Worm (Caenorhabditis elegans) whole organism, L4 larva: ENCODE results near the gene R74.7.
A peak's percentile ranks its signal among the peaks of the same experiment; 100 is the strongest.

Experiments used
- F10B5.3 ChIP-seq: sonication (generic microtip); optimal IDR thresholded peaks from 2 replicates; lab custom pipeline; 2016; ENCODE audit warnings: mild to moderate bottlenecking, missing genetic modification characterization, missing compliant biosample characterization
- F26F4.8 ChIP-seq: fragments of 200-800 bp; sonication (Bioruptor generic); conservative IDR thresholded peaks from 2 replicates; pipeline ENCODE4 v1.3.6; 2022; ENCODE audit warnings: missing genetic modification characterization, missing compliant biosample characterization
- F49E8.2 ChIP-seq: sonication (generic microtip); optimal IDR thresholded peaks from 2 replicates; lab custom pipeline; 2016; ENCODE audit warnings: missing compliant biosample characterization, mild to moderate bottlenecking, missing genetic modification characterization, borderline replicate concordance
- Y48G9A.11 ChIP-seq: fragments of 200-800 bp; sonication (Bioruptor generic); IDR thresholded peaks from 2 replicates; pipeline ENCODE4 v1.3.6; 2022; ENCODE audit warnings: missing genetic modification reagents, missing genetic modification characterization, missing compliant biosample characterization
- Y75B8A.6 ChIP-seq: fragments of 200-800 bp; sonication (Bioruptor generic); IDR thresholded peaks from 2 replicates; pipeline ENCODE4 v1.3.6; 2022; ENCODE audit warnings: missing genetic modification reagents, missing genetic modification characterization, missing compliant biosample characterization
- ZK546.5 ChIP-seq, 2 experiments: sonication (generic microtip); optimal IDR thresholded peaks; 2 replicates each; lab custom pipeline; 2017; ENCODE audit warnings: missing biosample characterization in 2 of 2, missing genetic modification characterization in 2 of 2
- aha-1 ChIP-seq: fragments of 150-350 bp; peaks from one replicate; lab custom pipeline; 2014; ENCODE audit warnings: missing biosample characterization, missing genetic modification characterization
- ceh-20 ChIP-seq: fragments of 200-800 bp; sonication (Bioruptor generic); IDR thresholded peaks from 2 replicates; pipeline ENCODE4 v1.3.6; 2022; ENCODE audit warnings: missing genetic modification reagents, missing genetic modification characterization, missing compliant biosample characterization
- ceh-82 ChIP-seq: sonication (generic microtip); optimal IDR thresholded peaks from 2 replicates; lab custom pipeline; 2017; ENCODE audit warnings: missing biosample characterization, missing genetic modification characterization
- cey-2 ChIP-seq: sonication (generic microtip); optimal IDR thresholded peaks from 3 replicates; lab custom pipeline; 2017; ENCODE audit warnings: missing genetic modification characterization, mild to moderate bottlenecking, missing compliant biosample characterization, antibody characterized with exemption, borderline replicate concordance; ENCODE audit not compliant: insufficient read depth
- daf-19 ChIP-seq: fragments of 200-800 bp; sonication (Bioruptor generic); conservative IDR thresholded peaks from 2 replicates; pipeline ENCODE4 v1.3.6; 2022; ENCODE audit warnings: missing genetic modification characterization, missing compliant biosample characterization
- daf-8 ChIP-seq: fragments of 200-800 bp; sonication (Bioruptor generic); IDR thresholded peaks from 2 replicates; pipeline ENCODE4 v1.3.6; 2022; ENCODE audit warnings: missing genetic modification characterization, missing compliant biosample characterization
- dmd-6 ChIP-seq: fragments of 200-800 bp; sonication (Bioruptor generic); IDR thresholded peaks from 2 replicates; pipeline ENCODE4 v1.3.6; 2022; ENCODE audit warnings: missing genetic modification reagents, missing genetic modification characterization, missing compliant biosample characterization
- dve-1 ChIP-seq: sonication (generic microtip); optimal IDR thresholded peaks from 2 replicates; lab custom pipeline; 2017; ENCODE audit warnings: antibody characterized with exemption, mild to moderate bottlenecking, missing genetic modification characterization, missing compliant biosample characterization; ENCODE audit not compliant: insufficient read depth
- egl-43 ChIP-seq: fragments of 200-800 bp; sonication (Bioruptor generic); IDR thresholded peaks from 2 replicates; pipeline ENCODE4 v1.3.6; 2022; ENCODE audit warnings: missing genetic modification reagents, missing genetic modification characterization, missing compliant biosample characterization
- fkh-10 ChIP-seq: fragments of 150-350 bp; optimal IDR thresholded peaks from 2 replicates; lab custom pipeline; 2014; ENCODE audit warnings: missing biosample characterization, missing genetic modification reagents, missing genetic modification characterization
- hlh-30 ChIP-seq: sonication (generic microtip); optimal IDR thresholded peaks from 2 replicates; lab custom pipeline; 2017; ENCODE audit warnings: antibody characterized with exemption, mild to moderate bottlenecking, missing genetic modification characterization, missing compliant biosample characterization; ENCODE audit not compliant: insufficient read depth
- lin-38 ChIP-seq: fragments of 200-800 bp; sonication (Bioruptor generic); IDR thresholded peaks from 2 replicates; pipeline ENCODE4 v1.3.6; 2022; ENCODE audit warnings: missing genetic modification reagents, missing genetic modification characterization, missing compliant biosample characterization
- lir-3 ChIP-seq: sonication (generic microtip); optimal IDR thresholded peaks from 2 replicates; lab custom pipeline; 2016; ENCODE audit warnings: mild to moderate bottlenecking, missing genetic modification characterization, missing compliant biosample characterization
- madf-5 ChIP-seq, 2 experiments: fragments of 200-800 bp; sonication (Bioruptor generic); IDR thresholded peaks; 2 replicates each; pipeline ENCODE4 v1.3.6; 2022; ENCODE audit warnings: missing compliant biosample characterization in 2 of 2, missing genetic modification characterization in 2 of 2
- madf-9 ChIP-seq: fragments of 200-800 bp; sonication (Bioruptor generic); conservative IDR thresholded peaks from 2 replicates; pipeline ENCODE4 v1.3.6; 2022; ENCODE audit warnings: missing genetic modification reagents, missing genetic modification characterization, missing compliant biosample characterization
- mdl-1 ChIP-seq, 2 experiments: fragments of 150-350 bp in 1 of 2; sonication (generic microtip) in 1 of 2; optimal IDR thresholded peaks; 2 replicates each; lab custom pipeline; 2014 to 2017; ENCODE audit warnings: missing biosample characterization in 2 of 2, missing genetic modification characterization in 2 of 2
- mdt-29 ChIP-seq: fragments of 200-800 bp; sonication (Bioruptor generic); IDR thresholded peaks from 2 replicates; pipeline ENCODE4 v1.3.6; 2022; ENCODE audit warnings: missing genetic modification reagents, missing genetic modification characterization, missing compliant biosample characterization
- nhr-10 ChIP-seq: fragments of 150-350 bp; optimal IDR thresholded peaks from 2 replicates; lab custom pipeline; 2014; ENCODE audit warnings: missing biosample characterization, missing genetic modification characterization
- nhr-111 ChIP-seq: fragments of 200-800 bp; sonication (Bioruptor generic); optimal IDR thresholded peaks from 2 replicates; lab custom pipeline; 2018; ENCODE audit warnings: mild to moderate bottlenecking, missing genetic modification characterization, missing compliant biosample characterization
- nhr-76 ChIP-seq: fragments of 150-350 bp; optimal IDR thresholded peaks from 2 replicates; lab custom pipeline; 2014; ENCODE audit warnings: missing biosample characterization, missing genetic modification characterization
- nhr-77 ChIP-seq: fragments of 150-350 bp; optimal IDR thresholded peaks from 2 replicates; lab custom pipeline; 2014; ENCODE audit warnings: missing biosample characterization, missing genetic modification characterization
- snpc-1.2 ChIP-seq: fragments of 200-800 bp; sonication (Bioruptor generic); IDR thresholded peaks from 2 replicates; pipeline ENCODE4 v1.3.6; 2022; ENCODE audit warnings: missing genetic modification reagents, missing genetic modification characterization, missing compliant biosample characterization
- snpc-4 ChIP-seq: fragments of 150-350 bp; optimal IDR thresholded peaks from 2 replicates; lab custom pipeline; 2014; ENCODE audit warnings: missing biosample characterization, missing genetic modification characterization
- spr-1 ChIP-seq: sonication (generic microtip); optimal IDR thresholded peaks from 2 replicates; lab custom pipeline; 2016; ENCODE audit warnings: mild to moderate bottlenecking, missing genetic modification characterization, missing compliant biosample characterization
- tra-1 ChIP-seq: fragments of 200-800 bp; sonication (Bioruptor generic); IDR thresholded peaks from 2 replicates; pipeline ENCODE4 v1.3.6; 2022; ENCODE audit warnings: missing genetic modification reagents, missing genetic modification characterization, missing compliant biosample characterization
- unc-39 ChIP-seq: sonication (generic microtip); optimal IDR thresholded peaks from 2 replicates; lab custom pipeline; 2017; ENCODE audit warnings: missing biosample characterization, missing genetic modification characterization
- vab-7 ChIP-seq: fragments of 200-800 bp; sonication (Bioruptor generic); IDR thresholded peaks from 2 replicates; pipeline ENCODE4 v1.3.6; 2022; ENCODE audit warnings: missing genetic modification reagents, missing genetic modification characterization, missing compliant biosample characterization
- zfp-2 ChIP-seq: sonication (generic microtip); optimal IDR thresholded peaks from 2 replicates; lab custom pipeline; 2016; ENCODE audit warnings: mild to moderate bottlenecking, missing genetic modification characterization, missing compliant biosample characterization
- zip-2 ChIP-seq: fragments of 150-350 bp; optimal IDR thresholded peaks from 2 replicates; lab custom pipeline; 2014; ENCODE audit warnings: missing biosample characterization, missing genetic modification characterization

R74.7 gene

DNA sequence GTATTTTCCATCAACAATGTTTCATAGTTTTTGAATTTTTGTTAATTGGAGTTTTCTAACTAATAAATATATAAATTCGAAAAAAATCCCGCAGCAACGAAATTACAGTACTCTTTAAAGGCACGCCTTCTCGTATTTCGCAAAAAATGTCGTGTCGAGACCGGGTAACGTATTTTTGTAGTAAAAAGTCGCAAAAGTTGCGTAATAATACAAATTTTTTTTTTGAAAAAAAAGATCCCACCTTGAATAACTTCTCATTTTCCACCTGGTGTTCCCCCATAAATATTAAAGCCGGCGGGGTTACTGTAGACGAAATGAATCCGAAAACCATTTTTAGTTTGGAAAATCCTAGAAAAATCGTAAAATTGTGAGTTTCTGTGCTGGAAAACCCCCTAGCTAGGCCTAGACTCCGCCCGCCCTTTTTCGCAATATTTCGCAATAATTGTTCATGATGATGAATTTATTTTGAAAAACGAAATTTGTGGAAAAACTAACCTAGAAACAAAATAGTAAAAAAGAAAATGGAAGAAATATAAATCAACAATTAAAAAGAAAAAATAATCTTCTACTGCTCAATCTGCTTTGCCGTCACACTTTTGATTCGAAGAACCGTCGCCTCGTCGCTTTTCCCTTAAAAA is 38.1 kb downstream of the R74.7 start, which contains the start of gene F43C1.7:
F43C1.7 (minus strand) TSS at position 351 of the 638 bp plus-strand sequence.
- TF ChIP-seq unc-39 (tag; lab: Kevin White, UChicago) (peak; percentile 15), zip-2 (tag; lab: Kevin White, UChicago) (peak; percentile 90), snpc-4 (tag; lab: Kevin White, UChicago) (no peak), ceh-82 (tag; lab: Kevin White, UChicago) (no peak)

- TF ChIP-seq dmd-6 (GFP tag; lab: Robert Waterston, UW) (no peak), vab-7 (GFP tag; lab: Robert Waterston, UW) (no peak), nhr-76 (no peak), F10B5.3 (no peak), hlh-30 (tag; lab: Kevin White, UChicago) (no peak), Y75B8A.6 (GFP tag; lab: Robert Waterston, UW) (no peak), spr-1 (no peak), egl-43 (GFP tag; lab: Robert Waterston, UW) (no peak), dve-1 (tag; lab: Kevin White, UChicago) (no peak), lir-3 (tag; lab: Kevin White, UChicago) (no peak), ZK546.5 (tag; optimal IDR thresholded peaks at IDR 0.05; lab: Kevin White, UChicago) (no peak), Y48G9A.11 (GFP tag; lab: Robert Waterston, UW) (no peak)
Measured at ce11 chrIII:4243461-4243860, 39.2 kb downstream of the R74.7 start, which contains the start of gene mrpl-21. Gene mrpl-21 (minus strand): TSS chrIII:4243561.

- TF ChIP-seq nhr-77 (tag; lab: Kevin White, UChicago) (no peak), mdl-1 (tag; optimal IDR thresholded peaks at IDR 0.05; lab: Kevin White, UChicago) (no peak), daf-19 (no peak), tra-1 (GFP tag; lab: Robert Waterston, UW) (no peak), madf-9 (GFP tag; lab: Robert Waterston, UW) (no peak), zfp-2 (tag; lab: Kevin White, UChicago) (no peak), ceh-20 (no peak), fkh-10 (no peak), daf-8 (no peak)
Measured at ce11 chrIII:4244285-4244684, 40.1 kb downstream of the R74.7 start, which contains the start of gene zhit-2. Gene zhit-2 (minus strand): TSS chrIII:4244385.

DNA sequence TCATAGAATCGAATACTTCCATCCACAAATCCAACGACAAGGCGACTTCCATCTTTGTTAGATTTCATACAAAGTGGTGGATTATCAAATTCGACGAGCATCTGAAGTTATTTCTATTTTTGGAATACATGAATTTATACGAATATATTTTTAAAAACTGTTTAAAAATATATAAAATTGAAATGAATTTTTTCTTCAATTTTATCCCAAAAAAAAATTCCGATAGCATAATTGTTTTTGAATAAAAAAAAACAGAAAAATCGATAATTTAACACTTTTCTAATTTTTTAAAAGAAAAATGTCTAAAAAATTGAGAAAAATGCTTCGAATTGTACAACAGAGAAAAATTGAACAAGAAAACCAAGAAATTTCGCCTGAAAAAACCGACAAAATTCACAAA is 43.3 kb downstream of the R74.7 start, which contains the start of gene Y44F5A.1:
Y44F5A.1 (minus strand) TSS at position 101 of the 400 bp plus-strand sequence.
- TF ChIP-seq snpc-1.2 (no peak), F49E8.2 (tag; lab: Kevin White, UChicago) (no peak), vab-7 (GFP tag; lab: Robert Waterston, UW) (no peak), madf-5 (GFP tag; IDR thresholded peaks at IDR 0.05; lab: Robert Waterston, UW) (no peak), dmd-6 (GFP tag; lab: Robert Waterston, UW) (no peak), aha-1 (tag; lab: Kevin White, UChicago) (no peak), nhr-111 (no peak), nhr-10 (tag; lab: Kevin White, UChicago) (no peak), mdt-29 (GFP tag; lab: Robert Waterston, UW) (no peak), cey-2 (no peak), lin-38 (no peak), mdl-1 (tag; optimal IDR thresholded peaks at IDR 0.05; lab: Kevin White, UChicago) (no peak), F26F4.8 (GFP tag; lab: Robert Waterston, UW) (no peak), nhr-76 (no peak)
